Fruit fly (Drosophila melanogaster): ENCODE measurements around the gene Vps13D.

DNA sequence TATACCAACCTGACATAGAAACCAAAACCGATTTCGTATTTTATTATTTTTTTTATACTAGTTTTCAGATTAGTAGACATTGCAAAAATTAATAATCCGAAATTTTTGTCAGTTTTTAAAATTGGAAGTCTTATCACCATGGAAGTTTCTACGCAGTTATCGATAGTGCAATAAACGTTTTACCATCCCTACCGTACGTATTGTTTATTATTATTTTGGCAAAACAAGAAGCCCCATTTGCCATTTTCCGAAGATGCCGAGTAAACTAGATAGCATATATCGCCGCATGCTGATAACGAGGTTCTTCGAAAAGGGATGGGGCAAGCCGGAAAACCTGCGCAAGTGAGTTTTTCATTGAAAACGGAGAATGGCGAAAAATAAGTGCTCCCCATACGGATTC, 13.2 kb upstream of the Vps13D start, which contains the start of gene CG32112:
- no peak for TF ChIP-seq CG15336 (GFP tag; IDR thresholded peaks at IDR 0.05)
- TF ChIP-seq Lpt (GFP tag; optimal IDR thresholded peaks at IDR 0.05): no peak
- TF ChIP-seq CG11294 (GFP tag; IDR thresholded peaks at IDR 0.05): no peak
- no peak for TF ChIP-seq Hr39 (GFP tag; optimal IDR thresholded peaks at IDR 0.05)
- TF ChIP-seq Hr38 (GFP tag; optimal IDR thresholded peaks at IDR 0.05): no peak
- TF ChIP-seq topi (GFP tag; optimal IDR thresholded peaks at IDR 0.05): no peak
